Fruit fly (Drosophila melanogaster) whole organism, adult: ENCODE results near the gene CG10286.

Source experiments
- CG11617 ChIP-seq: fragments of 200-800 bp; sonication (Bioruptor generic); optimal IDR thresholded peaks from 2 replicates; lab custom pipeline; 2017; ENCODE audit warnings: mild to moderate bottlenecking, missing biosample characterization, missing genetic modification reagents, missing genetic modification characterization
- CG5204 ChIP-seq: fragments of 200-800 bp; sonication (Bioruptor generic); optimal IDR thresholded peaks from 2 replicates; lab custom pipeline; 2016; ENCODE audit warnings: missing biosample characterization, missing genetic modification characterization
- CG7045 ChIP-seq: fragments of 200-800 bp; sonication (Bioruptor generic); optimal IDR thresholded peaks from 2 replicates; lab custom pipeline; 2017; ENCODE audit warnings: missing biosample characterization, mild to moderate bottlenecking, missing genetic modification characterization
- CG7101 ChIP-seq: fragments of 200-800 bp; sonication (Bioruptor generic); optimal IDR thresholded peaks from 2 replicates; lab custom pipeline; 2018; ENCODE audit warnings: missing biosample characterization, mild to moderate bottlenecking, missing genetic modification characterization, moderate library complexity
- Hr96 ChIP-seq: fragments of 200-800 bp; sonication (Bioruptor generic); optimal IDR thresholded peaks from 2 replicates; lab custom pipeline; 2016; ENCODE audit warnings: missing biosample characterization, missing genetic modification characterization
- Mnt ChIP-seq: fragments of 200-800 bp; sonication (Bioruptor generic); optimal IDR thresholded peaks from 2 replicates; lab custom pipeline; 2016; ENCODE audit warnings: missing biosample characterization, mild to moderate bottlenecking, missing genetic modification characterization
- bab1 ChIP-seq: fragments of 200-800 bp; sonication (Bioruptor generic); optimal IDR thresholded peaks from 3 replicates; lab custom pipeline; 2019; ENCODE audit warnings: missing biosample characterization, mild to moderate bottlenecking, missing genetic modification characterization, moderate library complexity
- kay ChIP-seq: fragments of 200-800 bp; sonication (Bioruptor generic); peaks from one replicate; lab custom pipeline; 2016; ENCODE audit warnings: missing biosample characterization, missing genetic modification characterization, borderline replicate concordance
- ovo ChIP-seq: fragments of 200-800 bp; sonication (Bioruptor generic); optimal IDR thresholded peaks from 2 replicates; lab custom pipeline; 2016; ENCODE audit warnings: missing biosample characterization, missing genetic modification characterization
- tj ChIP-seq: fragments of 200-800 bp; sonication (Bioruptor generic); optimal IDR thresholded peaks from 3 replicates; lab custom pipeline; 2017; ENCODE audit warnings: missing biosample characterization, mild to moderate bottlenecking, missing genetic modification characterization, moderate library complexity
- toe ChIP-seq: fragments of 200-800 bp; sonication (Bioruptor generic); optimal IDR thresholded peaks from 2 replicates; lab custom pipeline; 2016; ENCODE audit warnings: missing biosample characterization, missing genetic modification characterization

dm6 chr3R:6343396-6344239, 25.1 kb upstream of the CG10286 start, which contains the start of gene CG17919:
- TF ChIP-seq toe (GFP tag; lab: Kevin White, UChicago) (no peak), Hr96 (GFP tag; lab: Kevin White, UChicago) (no peak), CG7101 (no peak), tj (GFP tag; lab: Kevin White, UChicago) (no peak), CG11617 (GFP tag; lab: Kevin White, UChicago) (no peak), CG5204 (GFP tag; lab: Kevin White, UChicago) (no peak), kay (no peak), CG7045 (no peak), ovo (no peak), Mnt (GFP tag; lab: Kevin White, UChicago) (no peak), bab1 (GFP tag; lab: Kevin White, UChicago) (no peak)
